Worm (Caenorhabditis elegans): ENCODE results near the gene egl-15.

The egl-15 gene

DNA sequence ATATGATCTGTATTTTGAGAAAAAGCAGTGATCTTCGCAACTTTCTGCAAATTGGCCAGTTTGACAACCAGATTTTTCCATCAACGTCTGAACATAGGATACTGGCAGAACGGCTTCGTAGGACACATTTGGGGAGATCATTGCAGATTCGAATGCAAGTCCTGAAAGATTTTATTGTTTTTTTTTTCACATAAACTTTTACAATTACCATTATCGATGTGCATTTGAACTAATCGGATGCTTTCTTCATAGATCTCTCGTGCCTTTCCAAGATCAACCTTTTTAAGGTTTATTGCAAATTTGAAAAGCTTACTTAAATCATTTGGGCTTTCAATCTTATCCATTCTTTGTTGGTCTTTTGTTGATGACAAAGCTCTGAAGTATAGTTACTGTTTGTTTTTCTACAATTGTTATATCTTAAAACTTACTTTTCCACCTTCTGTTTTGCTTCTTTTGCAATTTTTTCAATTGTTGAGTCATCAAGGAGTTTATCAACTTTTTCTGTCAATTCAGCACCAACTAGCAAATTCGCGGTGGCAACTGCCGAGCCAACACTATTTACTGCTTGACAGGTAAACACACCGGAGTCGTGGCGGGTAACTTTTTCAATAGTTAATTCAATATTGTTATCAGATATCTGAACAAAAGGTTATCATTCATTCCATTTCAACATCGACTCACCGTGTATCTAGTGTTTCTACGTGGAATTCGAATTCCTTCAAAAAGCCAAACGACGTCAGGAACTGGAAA lies 39.6 kb upstream of the egl-15 start:
- no peak for TF ChIP-seq unc-55 (GFP tag; optimal IDR thresholded peaks at IDR 0.05)
- no peak for TF ChIP-seq pqm-1 (tag; optimal IDR thresholded peaks at IDR 0.05)
- no peak for TF ChIP-seq zip-5 (tag; optimal IDR thresholded peaks at IDR 0.05)
- no peak for TF ChIP-seq Y22D7AL.16 (tag; optimal IDR thresholded peaks at IDR 0.05)
- no peak for TF ChIP-seq sox-4 (tag; optimal IDR thresholded peaks at IDR 0.05)
- no peak for TF ChIP-seq unc-3 (GFP tag; conservative IDR thresholded peaks at IDR 0.05)
- TF ChIP-seq unc-3 (tag; optimal IDR thresholded peaks at IDR 0.05), result no peak
- TF ChIP-seq hlh-15 (tag; optimal IDR thresholded peaks at IDR 0.05), result no peak
- no peak for TF ChIP-seq ceh-34 (tag; optimal IDR thresholded peaks at IDR 0.05)
- no peak for TF ChIP-seq pag-3 (tag; optimal IDR thresholded peaks at IDR 0.05; ENCODE audit: borderline replicate concordance)
- no peak for TF ChIP-seq ceh-19 (GFP tag; optimal IDR thresholded peaks at IDR 0.05)
- TF ChIP-seq C08G9.2 (tag; optimal IDR thresholded peaks at IDR 0.05), result no peak
- TF ChIP-seq K09A11.1 (tag; optimal IDR thresholded peaks at IDR 0.05; ENCODE audit: insufficient read depth), result no peak
- no peak for TF ChIP-seq ceh-45 (GFP tag; IDR thresholded peaks at IDR 0.05)
- no peak for TF ChIP-seq ama-1 (optimal IDR thresholded peaks at IDR 0.05)
- TF ChIP-seq pha-4 (tag; optimal IDR thresholded peaks at IDR 0.05), result no peak
- no peak for TF ChIP-seq ets-4 (tag; optimal IDR thresholded peaks at IDR 0.05)
- no peak for TF ChIP-seq fkh-10 (GFP tag; optimal IDR thresholded peaks at IDR 0.05)

DNA sequence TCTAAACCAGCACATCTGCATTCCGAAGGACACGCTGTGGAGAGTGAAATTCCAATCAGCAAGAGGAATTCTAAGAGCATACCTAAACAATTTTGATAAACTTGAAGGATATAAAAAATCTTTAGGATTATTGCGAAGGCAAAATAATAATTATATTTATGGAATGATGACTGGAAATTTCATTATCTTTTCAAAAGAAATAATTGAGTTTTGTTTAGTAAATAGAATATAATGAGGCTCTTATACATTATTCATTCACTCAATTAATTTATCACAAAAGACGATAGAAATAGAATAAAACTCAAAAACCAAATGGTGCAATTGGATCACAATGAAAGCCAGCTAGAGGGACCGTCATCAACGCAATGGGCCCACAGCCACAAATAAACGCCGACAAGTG lies 37.0 kb upstream of the egl-15 start, which contains the start of gene pxn-2:
pxn-2 (minus strand) TSS at position 101 of the 400 bp plus-strand sequence.
- TF ChIP-seq pat-9 (tag; optimal IDR thresholded peaks at IDR 0.05) (no peak), ceh-22 (tag; optimal IDR thresholded peaks at IDR 0.05) (no peak), unc-55 (GFP tag; optimal IDR thresholded peaks at IDR 0.05) (no peak), pax-1 (tag; optimal IDR thresholded peaks at IDR 0.05) (no peak)

DNA sequence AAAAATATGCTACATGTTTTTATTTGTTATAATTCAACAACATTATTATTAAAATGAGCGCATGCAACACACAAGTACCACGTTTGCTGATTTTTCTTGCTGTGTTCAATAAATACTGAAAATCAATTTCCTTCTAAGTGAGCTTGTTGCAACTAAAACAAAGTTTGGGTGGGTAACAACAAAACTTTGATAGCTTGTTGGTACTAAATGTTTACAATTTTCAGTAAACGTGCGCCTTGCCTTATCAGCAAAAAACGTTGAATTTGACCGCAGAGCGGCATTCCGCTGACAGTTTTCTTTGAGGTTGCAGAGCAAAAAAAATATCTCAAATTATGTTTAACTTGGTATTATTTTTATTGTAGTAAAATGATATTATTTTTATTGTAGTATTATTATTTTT lies 34.8 kb upstream of the egl-15 start:
- TF ChIP-seq ceh-19 (GFP tag; optimal IDR thresholded peaks at IDR 0.05), result no peak
- no peak for TF ChIP-seq nfya-1 (tag; optimal IDR thresholded peaks at IDR 0.05)
- no peak for TF ChIP-seq ceh-45 (GFP tag; IDR thresholded peaks at IDR 0.05)
- no peak for TF ChIP-seq pat-9 (tag; optimal IDR thresholded peaks at IDR 0.05)
- TF ChIP-seq lim-6 (tag; optimal IDR thresholded peaks at IDR 0.05), result no peak
- TF ChIP-seq ets-4 (tag; optimal IDR thresholded peaks at IDR 0.05), result no peak
- TF ChIP-seq unc-86 (tag; optimal IDR thresholded peaks at IDR 0.05), result no peak
- no peak for TF ChIP-seq F13H6.1 (tag; optimal IDR thresholded peaks at IDR 0.05)
- TF ChIP-seq mec-3 (tag; optimal IDR thresholded peaks at IDR 0.05; ENCODE audit: borderline replicate concordance), result no peak
- TF ChIP-seq eyg-1 (tag; optimal IDR thresholded peaks at IDR 0.05), result no peak
- TF ChIP-seq madf-2 (tag; optimal IDR thresholded peaks at IDR 0.05), result no peak
- TF ChIP-seq ama-1 (optimal IDR thresholded peaks at IDR 0.05), result no peak
- TF ChIP-seq unc-3 (GFP tag; conservative IDR thresholded peaks at IDR 0.05), result no peak
- TF ChIP-seq unc-3 (tag; optimal IDR thresholded peaks at IDR 0.05), result no peak
- no peak for TF ChIP-seq ztf-16 (tag; optimal IDR thresholded peaks at IDR 0.05)
- no peak for TF ChIP-seq ceh-48 (tag; optimal IDR thresholded peaks at IDR 0.05)

DNA sequence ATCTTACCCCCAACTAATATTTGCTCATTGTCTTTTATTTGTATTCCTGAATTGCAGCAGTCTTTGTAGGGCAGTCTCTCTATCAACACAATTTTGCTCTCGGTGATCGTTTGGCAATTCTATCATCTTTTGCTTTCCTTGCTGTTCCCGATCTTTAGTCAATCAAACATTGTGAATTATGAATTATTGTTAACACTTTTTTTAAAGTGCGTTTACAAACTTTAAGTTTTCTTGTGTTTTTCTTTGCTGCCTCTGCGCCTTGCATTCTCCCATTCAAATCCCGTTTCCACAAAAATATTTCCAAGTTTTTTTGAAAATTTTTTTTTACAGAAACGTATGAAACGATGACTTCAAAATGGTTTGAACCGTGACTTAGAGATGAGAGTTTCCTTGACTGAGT lies 34.1 kb upstream of the egl-15 start, which contains the start of gene ver-4:
ver-4 (plus strand) TSS at position 301 of the 400 bp plus-strand sequence.
- no peak for TF ChIP-seq lim-6 (tag; optimal IDR thresholded peaks at IDR 0.05)
- TF ChIP-seq sdc-2 (tag; optimal IDR thresholded peaks at IDR 0.05), result no peak
- TF ChIP-seq unc-3 (GFP tag; conservative IDR thresholded peaks at IDR 0.05), result no peak
- TF ChIP-seq unc-3 (tag; optimal IDR thresholded peaks at IDR 0.05), result no peak
- TF ChIP-seq unc-55 (GFP tag; optimal IDR thresholded peaks at IDR 0.05), result no peak
- TF ChIP-seq ceh-2 (tag; optimal IDR thresholded peaks at IDR 0.05), result no peak
- no peak for TF ChIP-seq ceh-34 (tag; optimal IDR thresholded peaks at IDR 0.05)

DNA sequence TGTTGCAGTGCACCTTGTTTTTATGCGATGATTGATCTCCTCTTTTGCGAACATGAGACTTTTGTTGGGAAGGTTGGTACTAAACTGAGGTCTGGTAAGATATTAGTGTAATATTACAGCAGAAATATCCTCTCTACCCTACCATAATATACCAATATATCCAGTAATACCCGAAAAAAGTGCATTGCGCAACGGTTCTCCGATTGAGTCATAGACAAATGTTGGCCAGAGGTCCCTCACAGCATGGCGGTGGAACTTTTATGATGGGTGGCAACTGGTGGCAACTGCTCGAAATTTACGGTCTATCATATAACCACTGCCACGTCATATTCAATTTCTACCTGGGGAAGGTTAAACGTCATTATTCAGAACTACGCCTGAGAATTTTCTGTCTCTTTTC lies 26.9 kb upstream of the egl-15 start:
- TF ChIP-seq ceh-34 (tag; optimal IDR thresholded peaks at IDR 0.05), result no peak
- TF ChIP-seq hlh-30 (tag; optimal IDR thresholded peaks at IDR 0.05; ENCODE audit: insufficient read depth), result no peak
- no peak for TF ChIP-seq ceh-2 (tag; optimal IDR thresholded peaks at IDR 0.05)
- no peak for TF ChIP-seq lin-11 (tag; optimal IDR thresholded peaks at IDR 0.05)
- no peak for TF ChIP-seq K09A11.1 (tag; optimal IDR thresholded peaks at IDR 0.05; ENCODE audit: insufficient read depth)
- no peak for TF ChIP-seq hlh-15 (tag; optimal IDR thresholded peaks at IDR 0.05)
- TF ChIP-seq Y22D7AL.16 (tag; optimal IDR thresholded peaks at IDR 0.05), result no peak
- no peak for TF ChIP-seq tbx-7 (tag; optimal IDR thresholded peaks at IDR 0.05)
- TF ChIP-seq sox-4 (tag; optimal IDR thresholded peaks at IDR 0.05), result no peak
- no peak for TF ChIP-seq rnt-1 (tag; optimal IDR thresholded peaks at IDR 0.05)
- TF ChIP-seq ceh-19 (GFP tag; optimal IDR thresholded peaks at IDR 0.05), result no peak
- no peak for TF ChIP-seq ceh-48 (tag; optimal IDR thresholded peaks at IDR 0.05)
- TF ChIP-seq dve-1 (tag; optimal IDR thresholded peaks at IDR 0.05), result no peak
- no peak for TF ChIP-seq T23F11.4 (GFP tag; optimal IDR thresholded peaks at IDR 0.05)
- TF ChIP-seq zip-5 (tag; optimal IDR thresholded peaks at IDR 0.05), result no peak
- TF ChIP-seq unc-86 (tag; optimal IDR thresholded peaks at IDR 0.05), result no peak
- TF ChIP-seq tbx-2 (tag; optimal IDR thresholded peaks at IDR 0.05), result no peak

All from whole organism, late embryonic.